Fruit fly (Drosophila melanogaster) whole organism, embryonic: Measurements from ENCODE around the gene Nepl3.
A peak's percentile ranks its signal among the peaks of the same experiment; 100 is the strongest.

Source experiments
- Atf6 ChIP-seq: fragments of 200-800 bp; sonication (Bioruptor generic); IDR thresholded peaks from 2 replicates; pipeline ENCODE4 v1.3.6; 2022; ENCODE audit warnings: missing biosample characterization, missing genetic modification characterization
- CG10274 ChIP-seq: fragments of 200-800 bp; sonication (Bioruptor generic); optimal IDR thresholded peaks from 3 replicates; lab custom pipeline; 2017; ENCODE audit warnings: missing biosample characterization, mild to moderate bottlenecking, missing genetic modification characterization
- CG10543 ChIP-seq: fragments of 200-800 bp; sonication (Bioruptor generic); optimal IDR thresholded peaks from 3 replicates; lab custom pipeline; 2017; ENCODE audit warnings: missing biosample characterization, mild to moderate bottlenecking, missing genetic modification characterization, moderate library complexity
- CG11247 ChIP-seq: fragments of 200-800 bp; sonication (Bioruptor generic); IDR thresholded peaks from 2 replicates; pipeline ENCODE4 v1.3.6; 2022; ENCODE audit warnings: missing biosample characterization, missing genetic modification characterization
- CG12744 ChIP-seq: fragments of 200-800 bp; sonication (Bioruptor generic); optimal IDR thresholded peaks from 2 replicates; lab custom pipeline; 2016; ENCODE audit warnings: missing biosample characterization, missing genetic modification characterization
- CG13296 ChIP-seq: fragments of 200-800 bp; sonication (Bioruptor generic); optimal IDR thresholded peaks from 3 replicates; lab custom pipeline; 2018; ENCODE audit warnings: missing biosample characterization, mild to moderate bottlenecking, missing genetic modification characterization
- CG13624 ChIP-seq: fragments of 200-800 bp; sonication (Bioruptor generic); optimal IDR thresholded peaks from 2 replicates; lab custom pipeline; 2016; ENCODE audit warnings: missing biosample characterization, missing genetic modification characterization
- CG14860 ChIP-seq: fragments of 200-800 bp; sonication (Bioruptor generic); IDR thresholded peaks from 3 replicates; pipeline ENCODE4 v1.3.6; 2022; ENCODE audit warnings: missing biosample characterization, missing genetic modification characterization; ENCODE audit not compliant: partially characterized antibody
- CG15601 ChIP-seq: fragments of 200-800 bp; sonication (Bioruptor generic); optimal IDR thresholded peaks from 3 replicates; lab custom pipeline; 2019; ENCODE audit warnings: missing biosample characterization, mild to moderate bottlenecking, missing genetic modification characterization, moderate library complexity
- CG16815 ChIP-seq: fragments of 200-800 bp; sonication (Bioruptor generic); optimal IDR thresholded peaks from 3 replicates; lab custom pipeline; 2017; ENCODE audit warnings: missing biosample characterization, mild to moderate bottlenecking, missing genetic modification characterization
- CG18011 ChIP-seq: fragments of 200-800 bp; sonication (Bioruptor generic); optimal IDR thresholded peaks from 2 replicates; lab custom pipeline; 2017; ENCODE audit warnings: missing biosample characterization, missing genetic modification characterization, mild to moderate bottlenecking, moderate library complexity, missing genotype
- CG2678 ChIP-seq: fragments of 200-800 bp; sonication (Bioruptor generic); optimal IDR thresholded peaks from 3 replicates; lab custom pipeline; 2019; ENCODE audit warnings: missing biosample characterization, mild to moderate bottlenecking, missing genetic modification characterization, moderate library complexity
- CG30431 ChIP-seq: fragments of 200-800 bp; sonication (Bioruptor generic); optimal IDR thresholded peaks from 2 replicates; lab custom pipeline; 2017; ENCODE audit warnings: missing biosample characterization, missing genetic modification characterization
- CG32772 ChIP-seq: fragments of 200-800 bp; sonication (Bioruptor generic); IDR thresholded peaks from 2 replicates; pipeline ENCODE4 v1.3.6; 2022; ENCODE audit warnings: missing biosample characterization, missing genetic modification characterization
- CG4854 ChIP-seq: fragments of 200-800 bp; sonication (Bioruptor generic); optimal IDR thresholded peaks from 2 replicates; lab custom pipeline; 2016; ENCODE audit warnings: missing biosample characterization, missing genetic modification characterization, inconsistent platforms
- CG6813 ChIP-seq: fragments of 200-800 bp; sonication (Bioruptor generic); optimal IDR thresholded peaks from 2 replicates; lab custom pipeline; 2017; ENCODE audit warnings: missing biosample characterization, missing genetic modification characterization, mild to moderate bottlenecking, moderate library complexity, missing genetic modification reagents
- CG7271 ChIP-seq: fragments of 200-800 bp; sonication (Bioruptor generic); optimal IDR thresholded peaks from 2 replicates; lab custom pipeline; 2018; ENCODE audit warnings: missing biosample characterization, mild to moderate bottlenecking, missing genetic modification characterization, moderate library complexity
- CG8359 ChIP-seq: fragments of 200-800 bp; sonication (Bioruptor generic); optimal IDR thresholded peaks from 2 replicates; lab custom pipeline; 2017; ENCODE audit warnings: missing biosample characterization, mild to moderate bottlenecking, missing genetic modification characterization, borderline replicate concordance
- CrebB ChIP-seq: fragments of 200-800 bp; sonication (Bioruptor generic); optimal IDR thresholded peaks from 3 replicates; lab custom pipeline; 2018; ENCODE audit warnings: missing biosample characterization, mild to moderate bottlenecking, missing genetic modification characterization
- Fer1 ChIP-seq: fragments of 200-800 bp; sonication (Bioruptor generic); optimal IDR thresholded peaks from 2 replicates; lab custom pipeline; 2017; ENCODE audit warnings: missing biosample characterization, mild to moderate bottlenecking, missing genetic modification characterization
- Fer3 ChIP-seq: fragments of 200-800 bp; sonication (Bioruptor generic); optimal IDR thresholded peaks from 2 replicates; lab custom pipeline; 2018; ENCODE audit warnings: missing biosample characterization, mild to moderate bottlenecking, missing genetic modification characterization, moderate library complexity
- GATAe ChIP-seq: fragments of 200-800 bp; sonication (Bioruptor generic); conservative IDR thresholded peaks from 2 replicates; pipeline ENCODE4 v1.3.6; 2022; ENCODE audit warnings: missing biosample characterization, missing genetic modification characterization
- Gug ChIP-seq: fragments of 200-800 bp; sonication (Bioruptor generic); IDR thresholded peaks from 4 replicates; pipeline ENCODE4 v1.3.6; 2022; ENCODE audit warnings: missing biosample characterization, missing genetic modification characterization
- Lhr ChIP-seq: fragments of 200-800 bp; sonication (Bioruptor generic); optimal IDR thresholded peaks from 3 replicates; lab custom pipeline; 2017; ENCODE audit warnings: mild to moderate bottlenecking, missing biosample characterization, missing genetic modification reagents, missing genetic modification characterization
- Mad ChIP-seq: fragments of 200-800 bp; sonication (Bioruptor generic); optimal IDR thresholded peaks from 2 replicates; lab custom pipeline; 2016; ENCODE audit warnings: missing biosample characterization, missing genetic modification characterization
- Mrtf ChIP-seq: fragments of 200-800 bp; sonication (Bioruptor generic); IDR thresholded peaks from 3 replicates; pipeline ENCODE4 v1.3.6; 2022; ENCODE audit warnings: missing biosample characterization, missing genetic modification characterization
- NC2β ChIP-seq: fragments of 200-800 bp; sonication (Bioruptor generic); optimal IDR thresholded peaks from 2 replicates; lab custom pipeline; 2016; ENCODE audit warnings: missing biosample characterization, missing genetic modification characterization
- Nf-YA ChIP-seq: fragments of 200-800 bp; sonication (Bioruptor generic); IDR thresholded peaks from 2 replicates; pipeline ENCODE4 v1.3.6; 2022; ENCODE audit warnings: missing biosample characterization, missing genetic modification characterization
- Ravus ChIP-seq: fragments of 200-800 bp; sonication (Bioruptor generic); IDR thresholded peaks from 2 replicates; pipeline ENCODE4 v1.3.6; 2022; ENCODE audit warnings: missing biosample characterization, missing genetic modification characterization
- Side ChIP-seq: fragments of 200-800 bp; sonication (Bioruptor generic); optimal IDR thresholded peaks from 2 replicates; lab custom pipeline; 2016; ENCODE audit warnings: missing biosample characterization, missing genetic modification characterization
- Six4 ChIP-seq: fragments of 200-800 bp; sonication (Bioruptor generic); optimal IDR thresholded peaks from 2 replicates; lab custom pipeline; 2016; ENCODE audit warnings: missing biosample characterization, missing genetic modification characterization
- Sry-β ChIP-seq: fragments of 200-800 bp; sonication (Bioruptor generic); optimal IDR thresholded peaks from 2 replicates; lab custom pipeline; 2018; ENCODE audit warnings: missing biosample characterization, mild to moderate bottlenecking, missing genetic modification characterization, moderate library complexity
- Trl ChIP-seq, 3 experiments: fragments of >200 bp in 2 of 3; fragments of 200-800 bp in 1 of 3; sonication (Bioruptor generic) in 1 of 3; optimal IDR thresholded peaks; 2 replicates in 1 of 3; 3 replicates in 2 of 3; lab custom pipeline; 2016 to 2017; ENCODE audit warnings: missing biosample characterization in 1 of 3, missing genetic modification characterization in 1 of 3
- aop ChIP-seq: fragments of 200-800 bp; sonication (Bioruptor generic); IDR thresholded peaks from 2 replicates; pipeline ENCODE4 v1.3.6; 2022; ENCODE audit warnings: missing biosample characterization, missing genetic modification characterization
- da ChIP-seq: fragments of 200-800 bp; sonication (Bioruptor generic); optimal IDR thresholded peaks from 2 replicates; lab custom pipeline; 2016; ENCODE audit warnings: missing biosample characterization, missing genetic modification characterization
- dati ChIP-seq: fragments of 200-800 bp; sonication (Bioruptor generic); IDR thresholded peaks from 2 replicates; pipeline ENCODE4 v1.3.6; 2022; ENCODE audit warnings: missing biosample characterization, missing genetic modification characterization
- emc ChIP-seq: fragments of 200-800 bp; sonication (Bioruptor generic); optimal IDR thresholded peaks from 2 replicates; lab custom pipeline; 2016; ENCODE audit warnings: missing biosample characterization, missing genetic modification characterization
- ems ChIP-seq: fragments of 200-800 bp; sonication (Bioruptor generic); optimal IDR thresholded peaks from 3 replicates; lab custom pipeline; 2016; ENCODE audit warnings: missing biosample characterization, missing genetic modification characterization
- hkb ChIP-seq, 2 experiments: fragments of 200-800 bp in 1 of 2; fragments of >200 bp in 1 of 2; sonication (Bioruptor generic) in 1 of 2; IDR thresholded peaks in 1 of 2; optimal IDR thresholded peaks in 1 of 2; 2 replicates each; pipeline versions ENCODE4 v1.3.6 to Lab custom; 2017 to 2022; ENCODE audit warnings: missing biosample characterization in 1 of 2, missing genetic modification characterization in 1 of 2
- inv ChIP-seq: fragments of 200-800 bp; sonication (Bioruptor generic); IDR thresholded peaks from 2 replicates; pipeline ENCODE4 v1.3.6; 2022; ENCODE audit warnings: missing biosample characterization, missing genetic modification characterization; ENCODE audit not compliant: partially characterized antibody
- ken ChIP-seq: fragments of 200-800 bp; sonication (Bioruptor generic); IDR thresholded peaks from 3 replicates; pipeline ENCODE4 v1.3.6; 2022; ENCODE audit warnings: missing biosample characterization, missing genetic modification characterization
- mld ChIP-seq: fragments of 200-800 bp; sonication (Bioruptor generic); IDR thresholded peaks from 3 replicates; pipeline ENCODE4 v1.3.6; 2022; ENCODE audit warnings: missing biosample characterization, missing genetic modification characterization; ENCODE audit not compliant: partially characterized antibody
- odd ChIP-seq: fragments of 200-800 bp; sonication (Bioruptor generic); optimal IDR thresholded peaks from 2 replicates; lab custom pipeline; 2017; ENCODE audit warnings: missing biosample characterization, mild to moderate bottlenecking, missing genetic modification characterization
- prd ChIP-seq, 3 experiments: fragments of >200 bp in 2 of 3; fragments of 200-800 bp in 1 of 3; sonication (Bioruptor generic) in 1 of 3; optimal IDR thresholded peaks in 2 of 3; IDR thresholded peaks in 1 of 3; 2 replicates in 2 of 3; 3 replicates in 1 of 3; pipeline versions ENCODE4 v1.3.6 to Lab custom; 2017 to 2022; ENCODE audit warnings: missing biosample characterization in 1 of 3, missing genetic modification characterization in 1 of 3
- pros ChIP-seq: fragments of 200-800 bp; sonication (Bioruptor generic); optimal IDR thresholded peaks from 3 replicates; lab custom pipeline; 2019; ENCODE audit warnings: missing biosample characterization, mild to moderate bottlenecking, missing genetic modification characterization, moderate library complexity
- schlank ChIP-seq: fragments of 200-800 bp; sonication (Bioruptor generic); optimal IDR thresholded peaks from 2 replicates; lab custom pipeline; 2018; ENCODE audit warnings: missing biosample characterization, mild to moderate bottlenecking, missing genetic modification characterization
- trem ChIP-seq: fragments of 200-800 bp; optimal IDR thresholded peaks from 3 replicates; lab custom pipeline; 2019; ENCODE audit warnings: missing biosample characterization, mild to moderate bottlenecking, missing genetic modification characterization, moderate library complexity

Gene Nepl3

dm6 chr2L:5044892-5045619, 13.0 kb downstream of the Nepl3 start (continued):
- TF ChIP-seq Sry-β (GFP tag; lab: Kevin White, UChicago) (no peak), CG7271 (no peak), CG6813 (GFP tag; lab: Kevin White, UChicago) (peak; percentile 51), NC2β (GFP tag; lab: Kevin White, UChicago) (no peak), Gug (GFP tag; lab: Robert Waterston, UW) (peak; percentile 85), CG13296 (GFP tag; lab: Kevin White, UChicago) (peak; percentile 43), CG11247 (GFP tag; lab: Robert Waterston, UW) (peak; percentile 16; the same call in 1 of the 2 replicates), CG18011 (no peak), Side (peak; percentile 7), prd (optimal IDR thresholded peaks at IDR 0.05; lab: Kevin White, UChicago) (no peak), prd (GFP tag; IDR thresholded peaks at IDR 0.05; lab: Robert Waterston, UW) (peak; percentile 61; the same call in 1 of the 3 replicates), CG2678 (tag; lab: Kevin White, UChicago) (peak; percentile 76), mld (no peak), Atf6 (GFP tag; lab: Robert Waterston, UW) (peak; percentile 61; the same call in 1 of the 2 replicates), Nf-YA (GFP tag; lab: Robert Waterston, UW) (peak; percentile 9; the same call in 1 of the 2 replicates), inv (GFP tag; lab: Robert Waterston, UW) (no peak), CG13624 (GFP tag; lab: Kevin White, UChicago) (peak; percentile 45), CG32772 (peak; percentile 34; the same call in 1 of the 2 replicates), Fer1 (GFP tag; lab: Kevin White, UChicago) (peak; percentile 26), CG10274 (GFP tag; lab: Kevin White, UChicago) (no peak), Trl (optimal IDR thresholded peaks at IDR 0.05; lab: Kevin White, UChicago) (no peak), Trl (GFP tag; optimal IDR thresholded peaks at IDR 0.05; lab: Kevin White, UChicago) (no peak), dati (no peak), pros (no peak), aop (GFP tag; lab: Robert Waterston, UW) (no peak), odd (GFP tag; lab: Kevin White, UChicago) (peak; percentile 56), CG14860 (GFP tag; lab: Robert Waterston, UW) (no peak), CG16815 (peak; percentile 1), CG4854 (GFP tag; lab: Kevin White, UChicago) (no peak), ken (GFP tag; lab: Robert Waterston, UW) (peak; percentile 60; the same call in 2 of the 3 replicates), schlank (no peak), Lhr (GFP tag; lab: Kevin White, UChicago) (no peak), Six4 (GFP tag; lab: Kevin White, UChicago) (no peak), da (GFP tag; lab: Kevin White, UChicago) (no peak), hkb (optimal IDR thresholded peaks at IDR 0.05; lab: Kevin White, UChicago) (no peak), hkb (GFP tag; IDR thresholded peaks at IDR 0.05; lab: Robert Waterston, UW) (peak; percentile 55), CG30431 (no peak), CG10543 (no peak), Mrtf (no peak), emc (GFP tag; lab: Kevin White, UChicago) (no peak), Fer3 (tag; lab: Kevin White, UChicago) (peak; percentile 21), trem (tag; lab: Kevin White, UChicago) (peak; percentile 11), GATAe (GFP tag; lab: Robert Waterston, UW) (no peak), CG8359 (GFP tag; lab: Kevin White, UChicago) (peak; percentile 52), Mad (GFP tag; lab: Kevin White, UChicago) (peak; percentile 40), CrebB (tag; lab: Kevin White, UChicago) (no peak), Ravus (GFP tag; lab: Robert Waterston, UW) (no peak), ems (GFP tag; lab: Kevin White, UChicago) (peak; percentile 52), CG12744 (no peak), CG15601 (tag; lab: Kevin White, UChicago) (peak; percentile 18)
